Fruit fly (Drosophila melanogaster): ENCODE results near the gene CG13606.
A peak's percentile ranks its signal among the peaks of the same experiment; 100 is the strongest.

CG13606 gene

dm6 chr3R:24193373-24193879 is 21.0 kb downstream of the CG13606 start, which contains the start of the genes SMC6 and CG6204 (continued):
- TF ChIP-seq TFAM (GFP tag; optimal IDR thresholded peaks at IDR 0.05) = peak; percentile 62
- TF ChIP-seq Bdp1 (GFP tag; optimal IDR thresholded peaks at IDR 0.05) = peak; percentile 73
- peak; percentile 51 for TF ChIP-seq CG10431 (GFP tag; optimal IDR thresholded peaks at IDR 0.05)
- TF ChIP-seq knrl (GFP tag; IDR thresholded peaks at IDR 0.05; ENCODE audit: partially characterized antibody) = peak; percentile 19; the same call in 1 of the 3 replicates
- peak; percentile 44; the same call in 1 of the 3 replicates for TF ChIP-seq sr (GFP tag; IDR thresholded peaks at IDR 0.05)
- TF ChIP-seq CG2120 (GFP tag; optimal IDR thresholded peaks at IDR 0.05) = peak; percentile 96
- TF ChIP-seq Six4 (GFP tag; optimal IDR thresholded peaks at IDR 0.05) = peak; percentile 84
- peak; percentile 44 for TF ChIP-seq bbx (GFP tag; IDR thresholded peaks at IDR 0.05; ENCODE audit: partially characterized antibody)
- TF ChIP-seq D19A (tag; optimal IDR thresholded peaks at IDR 0.05) = peak; percentile 90
- TF ChIP-seq hkb (optimal IDR thresholded peaks at IDR 0.05) = no peak
- TF ChIP-seq hkb (GFP tag; IDR thresholded peaks at IDR 0.05) = peak; percentile 95
- peak in 1 of 3 experiments; percentile 90 for TF ChIP-seq lola (GFP tag; optimal IDR thresholded peaks at IDR 0.05)
- peak; percentile 81 for TF ChIP-seq CG6813 (GFP tag; optimal IDR thresholded peaks at IDR 0.05)
- peak; percentile 95 for TF ChIP-seq CG12391 (tag; optimal IDR thresholded peaks at IDR 0.05)
- peak; percentile 85 for TF ChIP-seq gsb (GFP tag; IDR thresholded peaks at IDR 0.05)
- peak; percentile 86 for TF ChIP-seq CG11696 (GFP tag; IDR thresholded peaks at IDR 0.05)
- peak; percentile 90 for TF ChIP-seq Dip3 (GFP tag; optimal IDR thresholded peaks at IDR 0.05)
- TF ChIP-seq CG16815 (GFP tag; optimal IDR thresholded peaks at IDR 0.05) = peak; percentile 95
- TF ChIP-seq dan (GFP tag; IDR thresholded peaks at IDR 0.05) = peak; percentile 83
- TF ChIP-seq CG4707 (GFP tag; optimal IDR thresholded peaks at IDR 0.05) = peak; percentile 78
- peak; percentile 92 for TF ChIP-seq CG17328 (GFP tag; IDR thresholded peaks at IDR 0.05)
- TF ChIP-seq CG12744 (GFP tag; optimal IDR thresholded peaks at IDR 0.05) = peak; percentile 80
- TF ChIP-seq CG12942 (GFP tag; optimal IDR thresholded peaks at IDR 0.05) = peak; percentile 85
- TF ChIP-seq CG2129 (GFP tag; IDR thresholded peaks at IDR 0.05; ENCODE audit: partially characterized antibody) = no peak
- TF ChIP-seq ems (GFP tag; optimal IDR thresholded peaks at IDR 0.05) = peak; percentile 71
- peak; percentile 94 for TF ChIP-seq esg (GFP tag; conservative IDR thresholded peaks at IDR 0.05)
- peak; percentile 88; the same call in 2 of the 3 replicates for TF ChIP-seq CG2199 (GFP tag; IDR thresholded peaks at IDR 0.05)
- TF ChIP-seq schlank (tag; optimal IDR thresholded peaks at IDR 0.05) = peak; percentile 85
- peak; percentile 97 for TF ChIP-seq slbo (GFP tag; IDR thresholded peaks at IDR 0.05)
- TF ChIP-seq B-H2 (GFP tag; optimal IDR thresholded peaks at IDR 0.05) = peak; percentile 95
- peak; percentile 92 for TF ChIP-seq Gug (GFP tag; IDR thresholded peaks at IDR 0.05)
- TF ChIP-seq crc (GFP tag; optimal IDR thresholded peaks at IDR 0.05) = peak; percentile 77
- peak; percentile 91 for TF ChIP-seq NFAT (GFP tag; IDR thresholded peaks at IDR 0.05)
- TF ChIP-seq cwo (GFP tag; optimal IDR thresholded peaks at IDR 0.05) = peak; percentile 90
- TF ChIP-seq Lhr (GFP tag; optimal IDR thresholded peaks at IDR 0.05) = peak; percentile 70
- TF ChIP-seq Stat92E (GFP tag; optimal IDR thresholded peaks at IDR 0.05) = peak in 1 of 3 experiments; percentile 89
- peak; percentile 72 for TF ChIP-seq CG7987 (GFP tag; optimal IDR thresholded peaks at IDR 0.05)
- TF ChIP-seq zfh1 (GFP tag; IDR thresholded peaks at IDR 0.05) = peak; percentile 93
- TF ChIP-seq dm (GFP tag; optimal IDR thresholded peaks at IDR 0.05) = peak; percentile 61
- TF ChIP-seq CG2202 (tag; optimal IDR thresholded peaks at IDR 0.05) = peak; percentile 80
- TF ChIP-seq CG11093 (GFP tag; IDR thresholded peaks at IDR 0.05) = peak; percentile 88
- no peak for TF ChIP-seq br (optimal IDR thresholded peaks at IDR 0.05)
- peak; percentile 72 for TF ChIP-seq CG1792 (GFP tag; optimal IDR thresholded peaks at IDR 0.05)
- peak; percentile 89 for TF ChIP-seq CG32767 (GFP tag; IDR thresholded peaks at IDR 0.05)
- peak; percentile 92 for TF ChIP-seq CG7372 (GFP tag; IDR thresholded peaks at IDR 0.05)
- no peak for TF ChIP-seq Hr39 (optimal IDR thresholded peaks at IDR 0.05)
- TF ChIP-seq CG12071 (GFP tag; optimal IDR thresholded peaks at IDR 0.05) = peak; percentile 89
- peak; percentile 82 for TF ChIP-seq CG6854 (GFP tag; optimal IDR thresholded peaks at IDR 0.05)
- TF ChIP-seq CG10959 (GFP tag; IDR thresholded peaks at IDR 0.05) = peak; percentile 88
- TF ChIP-seq yki (optimal IDR thresholded peaks at IDR 0.05) = no peak
- peak; percentile 70 for TF ChIP-seq CG8944 (GFP tag; optimal IDR thresholded peaks at IDR 0.05)
- TF ChIP-seq CG3281 (GFP tag; optimal IDR thresholded peaks at IDR 0.05) = peak; percentile 95

All from whole organism, embryonic.